Fruit fly (Drosophila melanogaster): ENCODE data around the gene Mco4.

- TF ChIP-seq fkh (GFP tag; optimal IDR thresholded peaks at IDR 0.05) (no peak), CG3032 (tag; optimal IDR thresholded peaks at IDR 0.05) (no peak)
These were observed 22.7 kb upstream of the Mco4 start for dm6 chrX:17878632-17879033.
